Worm (Caenorhabditis elegans): Measurements from ENCODE around the gene F41G3.21.

The F41G3.21 gene

DNA sequence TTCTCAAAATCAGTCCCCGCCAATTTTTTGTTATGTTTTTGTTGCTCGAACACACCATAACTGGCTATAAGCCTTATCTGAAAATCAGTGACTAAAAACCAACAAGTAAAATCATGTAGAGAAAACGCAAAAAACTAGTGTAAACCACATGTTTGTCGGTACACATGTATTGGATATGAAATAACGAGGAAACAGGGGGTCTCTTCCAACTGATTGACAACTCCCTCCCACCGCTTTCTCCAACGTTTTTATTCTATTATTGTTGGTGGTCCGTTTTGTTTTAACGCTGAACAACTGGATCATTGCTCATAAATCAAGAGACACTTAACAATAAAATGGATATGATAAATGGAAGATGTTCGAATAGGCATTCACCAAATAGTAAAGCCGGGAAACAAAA, 25.9 kb downstream of the F41G3.21 start:
- TF ChIP-seq lin-11 (tag; optimal IDR thresholded peaks at IDR 0.05): no peak
- no peak for TF ChIP-seq nhr-6 (tag; optimal IDR thresholded peaks at IDR 0.05)

DNA sequence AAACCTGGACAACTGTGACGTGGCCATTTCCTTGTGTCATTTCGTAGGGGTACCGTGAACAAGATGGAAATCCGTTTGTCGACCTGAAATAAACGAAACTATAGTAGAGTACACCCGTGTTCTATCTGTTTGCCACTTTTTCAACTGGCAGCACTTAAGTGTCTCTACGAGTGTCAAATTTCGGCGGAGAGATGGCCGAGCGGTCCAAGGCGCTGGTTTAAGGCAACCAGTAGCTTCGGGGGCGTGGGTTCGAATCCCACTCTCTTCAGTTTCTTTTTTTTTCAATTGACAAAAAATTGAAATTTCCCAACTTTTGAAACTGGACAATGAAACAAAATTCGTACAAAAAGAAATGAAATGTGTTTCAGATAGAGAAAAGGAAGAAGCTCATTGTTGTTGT, 31.2 kb downstream of the F41G3.21 start:
- TF ChIP-seq nhr-25 (tag; optimal IDR thresholded peaks at IDR 0.05): no peak
- no peak for TF ChIP-seq Y55F3AM.14 (GFP tag; optimal IDR thresholded peaks at IDR 0.05)
- TF ChIP-seq zag-1 (tag; optimal IDR thresholded peaks at IDR 0.05): no peak
- peak in 1 of 2 experiments; percentile 39 for TF ChIP-seq lsy-2 (tag; optimal IDR thresholded peaks at IDR 0.05)
- no peak for TF ChIP-seq unc-62 (GFP tag; optimal IDR thresholded peaks at IDR 0.05)
- TF ChIP-seq dmd-4 (tag; optimal IDR thresholded peaks at IDR 0.05): no peak
- no peak for TF ChIP-seq peb-1 (tag; optimal IDR thresholded peaks at IDR 0.05)
- TF ChIP-seq ztf-1 (GFP tag; conservative IDR thresholded peaks at IDR 0.05): no peak
- TF ChIP-seq fos-1 (tag; optimal IDR thresholded peaks at IDR 0.05): no peak
- peak; percentile 14 for TF ChIP-seq lin-13 (GFP tag; optimal IDR thresholded peaks at IDR 0.05)
- peak; percentile 26 for TF ChIP-seq gmeb-1 (tag; optimal IDR thresholded peaks at IDR 0.05)
- TF ChIP-seq mab-5 (tag; optimal IDR thresholded peaks at IDR 0.05): no peak
- no peak for TF ChIP-seq ztf-11 (tag; optimal IDR thresholded peaks at IDR 0.05)
- TF ChIP-seq F13H6.1 (tag; optimal IDR thresholded peaks at IDR 0.05): peak; percentile 3
- TF ChIP-seq crh-2 (tag; optimal IDR thresholded peaks at IDR 0.05): peak; percentile 30
- no peak for TF ChIP-seq ZK546.5 (tag; optimal IDR thresholded peaks at IDR 0.05)
- no peak for TF ChIP-seq unc-39 (tag; optimal IDR thresholded peaks at IDR 0.05)
- TF ChIP-seq elt-3 (tag; optimal IDR thresholded peaks at IDR 0.05): no peak
- TF ChIP-seq nhr-129 (tag; optimal IDR thresholded peaks at IDR 0.05): peak; percentile 54
- TF ChIP-seq snpc-4 (tag; optimal IDR thresholded peaks at IDR 0.05): peak; percentile 17
- no peak for TF ChIP-seq nhr-21 (tag; optimal IDR thresholded peaks at IDR 0.05)
- no peak for TF ChIP-seq skn-1 (tag; optimal IDR thresholded peaks at IDR 0.05)
- no peak for TF ChIP-seq ama-1 (optimal IDR thresholded peaks at IDR 0.05)
- TF ChIP-seq ztf-4 (tag; optimal IDR thresholded peaks at IDR 0.05): no peak
- TF ChIP-seq sma-9 (GFP tag; optimal IDR thresholded peaks at IDR 0.05): peak; percentile 11
- no peak for TF ChIP-seq sma-9 (tag; optimal IDR thresholded peaks at IDR 0.05)
- peak; percentile 23 for TF ChIP-seq C34F6.9 (tag; optimal IDR thresholded peaks at IDR 0.05)

DNA sequence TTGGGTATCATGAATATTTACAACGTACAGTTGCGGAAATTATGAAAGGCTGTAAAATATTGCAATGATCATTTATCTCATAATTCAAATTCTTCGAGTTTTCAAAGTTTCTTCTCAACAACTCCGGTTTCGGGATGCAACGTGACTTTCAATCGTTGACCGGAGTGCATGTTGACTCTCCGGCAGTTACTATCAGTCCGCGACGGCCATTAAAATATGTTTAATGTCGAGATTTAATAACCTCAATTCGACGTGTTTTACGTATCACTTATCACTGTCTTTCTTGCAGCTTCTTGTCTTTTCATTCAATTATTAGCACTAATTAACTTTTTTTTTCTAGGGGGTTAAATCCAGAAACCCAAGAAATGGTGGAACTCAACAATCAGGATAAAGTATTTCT, 34.5 kb downstream of the F41G3.21 start, which contains the start of gene tsp-10:
tsp-10 (plus strand) TSS at position 366 of the 400 bp plus-strand sequence.
- no peak for TF ChIP-seq sma-3 (GFP tag; optimal IDR thresholded peaks at IDR 0.05)
- no peak for TF ChIP-seq aly-2 (tag; optimal IDR thresholded peaks at IDR 0.05)
- TF ChIP-seq lin-13 (GFP tag; optimal IDR thresholded peaks at IDR 0.05): no peak
- no peak for TF ChIP-seq sem-4 (tag; optimal IDR thresholded peaks at IDR 0.05)
- no peak for TF ChIP-seq nhr-6 (tag; optimal IDR thresholded peaks at IDR 0.05)
- no peak for TF ChIP-seq nhr-237 (tag; optimal IDR thresholded peaks at IDR 0.05)
- TF ChIP-seq ama-1 (optimal IDR thresholded peaks at IDR 0.05): no peak

ce11 chrII:6716638-6717037, 36.1 kb downstream of the F41G3.21 start, which contains the start of the genes T14B4.5 and T14B4.20:
T14B4.5 (plus strand) TSS chrII:6716863.
T14B4.20 (plus strand) TSS chrII:6716901.
- TF ChIP-seq lin-11 (tag; optimal IDR thresholded peaks at IDR 0.05) (no peak), crh-2 (tag; optimal IDR thresholded peaks at IDR 0.05) (no peak), lin-13 (GFP tag; optimal IDR thresholded peaks at IDR 0.05) (no peak), skn-1 (tag; optimal IDR thresholded peaks at IDR 0.05) (no peak), sem-4 (tag; optimal IDR thresholded peaks at IDR 0.05) (no peak)

DNA sequence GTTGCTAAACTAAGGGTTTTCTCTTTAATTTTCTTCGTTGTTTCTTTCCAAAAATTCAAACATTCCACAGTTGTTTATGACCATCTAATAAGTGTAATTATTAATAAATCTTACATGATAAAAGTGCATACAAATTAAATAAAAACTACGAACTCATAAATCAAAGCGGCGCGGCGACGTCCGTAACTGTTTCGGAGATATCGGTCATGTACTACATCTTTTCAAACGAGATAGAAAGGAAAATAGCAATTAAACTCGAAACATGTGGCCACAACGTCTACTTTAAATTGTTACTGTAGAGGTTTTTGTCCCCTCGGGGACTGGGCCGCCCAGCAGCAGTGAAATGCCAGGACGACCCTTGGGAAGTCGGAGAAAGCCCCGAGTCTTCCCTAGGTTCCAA, 36.9 kb downstream of the F41G3.21 start:
- TF ChIP-seq nhr-21 (tag; optimal IDR thresholded peaks at IDR 0.05) (peak; percentile 42), sma-9 (GFP tag; optimal IDR thresholded peaks at IDR 0.05) (peak; percentile 59), sma-9 (tag; optimal IDR thresholded peaks at IDR 0.05) (no peak), sma-3 (GFP tag; optimal IDR thresholded peaks at IDR 0.05) (no peak)

ce11 chrII:6713832-6714342, 38.9 kb downstream of the F41G3.21 start, which contains the start of gene dpy-2:
dpy-2 (plus strand) TSS chrII:6714292.
- TF ChIP-seq nhr-21 (tag; optimal IDR thresholded peaks at IDR 0.05) (peak; percentile 44), nhr-10 (tag; optimal IDR thresholded peaks at IDR 0.05) (no peak), blmp-1 (tag; optimal IDR thresholded peaks at IDR 0.05; ENCODE audit: insufficient read depth) (peak; percentile 67)
